Worm (Caenorhabditis elegans): Measurements from ENCODE around the gene ZK892.6.

The ZK892.6 gene

ce11 chrII:9982437-9982836 lies 2.5 kb upstream of the ZK892.6 start:
- TF ChIP-seq F13C5.2 (tag; optimal IDR thresholded peaks at IDR 0.05) = no peak

- TF ChIP-seq aly-1 (tag; optimal IDR thresholded peaks at IDR 0.05) = no peak
- no peak for TF ChIP-seq hmbx-1 (tag; optimal IDR thresholded peaks at IDR 0.05)
- no peak for TF ChIP-seq hnd-1 (tag; optimal IDR thresholded peaks at IDR 0.05)
- no peak for TF ChIP-seq ama-1 (optimal IDR thresholded peaks at IDR 0.05)
- no peak for TF ChIP-seq flt-1 (GFP tag; IDR thresholded peaks at IDR 0.05)
Observed at ce11 chrII:9981760-9982159, 1.8 kb upstream of the ZK892.6 start, which contains the start of gene sdz-38. Gene sdz-38 (minus strand): TSS chrII:9981860.

ce11 chrII:9976405-9976804 lies 3.5 kb downstream of the ZK892.6 start, which contains the start of gene R53.8:
Gene R53.8 (plus strand): TSS chrII:9976705.
- TF ChIP-seq ceh-36 (tag; optimal IDR thresholded peaks at IDR 0.05) (no peak), ceh-13 (GFP tag; optimal IDR thresholded peaks at IDR 0.05) (no peak), scrt-1 (GFP tag; IDR thresholded peaks at IDR 0.05) (no peak), B0310.2 (tag; optimal IDR thresholded peaks at IDR 0.05) (no peak), tra-4 (tag; optimal IDR thresholded peaks at IDR 0.05) (no peak), F13C5.2 (tag; optimal IDR thresholded peaks at IDR 0.05) (no peak)

- TF ChIP-seq scrt-1 (GFP tag; IDR thresholded peaks at IDR 0.05) (no peak), flt-1 (GFP tag; IDR thresholded peaks at IDR 0.05) (no peak), ceh-36 (tag; optimal IDR thresholded peaks at IDR 0.05) (no peak), sea-1 (GFP tag; conservative IDR thresholded peaks at IDR 0.05) (no peak), hmbx-1 (tag; optimal IDR thresholded peaks at IDR 0.05) (no peak), ama-1 (optimal IDR thresholded peaks at IDR 0.05) (no peak), tbx-37 (GFP tag; conservative IDR thresholded peaks at IDR 0.05) (no peak), hnd-1 (tag; optimal IDR thresholded peaks at IDR 0.05) (no peak), B0310.2 (tag; optimal IDR thresholded peaks at IDR 0.05) (no peak), ets-7 (tag; optimal IDR thresholded peaks at IDR 0.05) (no peak)
Observed at ce11 chrII:9974967-9975366, 5.0 kb downstream of the ZK892.6 start, which contains the start of gene aakg-5. Gene aakg-5 (minus strand): TSS chrII:9975125.

ce11 chrII:9974210-9974609 lies 5.7 kb downstream of the ZK892.6 start:
- TF ChIP-seq sea-1 (GFP tag; conservative IDR thresholded peaks at IDR 0.05) = no peak
- no peak for TF ChIP-seq tbx-11 (GFP tag; IDR thresholded peaks at IDR 0.05)
- TF ChIP-seq F13C5.2 (tag; optimal IDR thresholded peaks at IDR 0.05) = no peak
- no peak for TF ChIP-seq tra-4 (tag; optimal IDR thresholded peaks at IDR 0.05)
- no peak for TF ChIP-seq B0310.2 (tag; optimal IDR thresholded peaks at IDR 0.05)
- TF ChIP-seq hnd-1 (tag; optimal IDR thresholded peaks at IDR 0.05) = no peak
- no peak for TF ChIP-seq ceh-36 (tag; optimal IDR thresholded peaks at IDR 0.05)
- TF ChIP-seq scrt-1 (GFP tag; IDR thresholded peaks at IDR 0.05) = no peak
- TF ChIP-seq flt-1 (GFP tag; IDR thresholded peaks at IDR 0.05) = no peak
- TF ChIP-seq hmg-4 (GFP tag; optimal IDR thresholded peaks at IDR 0.05) = no peak
- TF ChIP-seq ceh-13 (GFP tag; optimal IDR thresholded peaks at IDR 0.05) = no peak
- no peak for TF ChIP-seq hmbx-1 (tag; optimal IDR thresholded peaks at IDR 0.05)
- no peak for TF ChIP-seq tbx-37 (GFP tag; conservative IDR thresholded peaks at IDR 0.05)
- no peak for TF ChIP-seq ama-1 (optimal IDR thresholded peaks at IDR 0.05)
- TF ChIP-seq ets-7 (tag; optimal IDR thresholded peaks at IDR 0.05) = no peak

ce11 chrII:9970438-9971092 lies 9.4 kb downstream of the ZK892.6 start, which contains the start of gene R53.5:
Gene R53.5 (minus strand): TSS chrII:9970488.
- TF ChIP-seq aly-1 (tag; optimal IDR thresholded peaks at IDR 0.05) = no peak
- TF ChIP-seq tbx-37 (GFP tag; conservative IDR thresholded peaks at IDR 0.05) = no peak
- TF ChIP-seq scrt-1 (GFP tag; IDR thresholded peaks at IDR 0.05) = no peak
- no peak for TF ChIP-seq B0310.2 (tag; optimal IDR thresholded peaks at IDR 0.05)
- no peak for TF ChIP-seq F13C5.2 (tag; optimal IDR thresholded peaks at IDR 0.05)
- no peak for TF ChIP-seq hnd-1 (tag; optimal IDR thresholded peaks at IDR 0.05)
- TF ChIP-seq ets-7 (tag; optimal IDR thresholded peaks at IDR 0.05) = no peak
- TF ChIP-seq flt-1 (GFP tag; IDR thresholded peaks at IDR 0.05) = no peak
- TF ChIP-seq sea-1 (GFP tag; conservative IDR thresholded peaks at IDR 0.05) = no peak
- no peak for TF ChIP-seq hmbx-1 (tag; optimal IDR thresholded peaks at IDR 0.05)
- TF ChIP-seq ceh-36 (tag; optimal IDR thresholded peaks at IDR 0.05) = no peak
- TF ChIP-seq tra-4 (tag; optimal IDR thresholded peaks at IDR 0.05) = no peak
- no peak for TF ChIP-seq tbx-11 (GFP tag; IDR thresholded peaks at IDR 0.05)

- 0 out of 2 replicates have a peak, but pooled peaks have one; percentile 33 for TF ChIP-seq pes-1 (GFP tag; IDR thresholded peaks at IDR 0.05)
- TF ChIP-seq B0310.2 (tag; optimal IDR thresholded peaks at IDR 0.05) = no peak
- TF ChIP-seq tbx-37 (GFP tag; conservative IDR thresholded peaks at IDR 0.05) = peak; percentile 57; the same call in 1 of the 2 replicates
Observed at ce11 chrII:9967999-9968706, 11.8 kb downstream of the ZK892.6 start, which contains the start of the genes R53.4 and psf-1. Gene R53.4 (minus strand): TSS chrII:9968049. Gene psf-1 (plus strand): TSS chrII:9968673.

- TF ChIP-seq pes-1 (GFP tag; IDR thresholded peaks at IDR 0.05) = no peak
- no peak for TF ChIP-seq ceh-36 (tag; optimal IDR thresholded peaks at IDR 0.05)
- no peak for TF ChIP-seq tbx-37 (GFP tag; conservative IDR thresholded peaks at IDR 0.05)
- no peak for TF ChIP-seq B0310.2 (tag; optimal IDR thresholded peaks at IDR 0.05)
- no peak for TF ChIP-seq aly-1 (tag; optimal IDR thresholded peaks at IDR 0.05)
- TF ChIP-seq ets-7 (tag; optimal IDR thresholded peaks at IDR 0.05) = no peak
- no peak for TF ChIP-seq ama-1 (optimal IDR thresholded peaks at IDR 0.05)
- no peak for TF ChIP-seq hmbx-1 (tag; optimal IDR thresholded peaks at IDR 0.05)
Observed at ce11 chrII:9966954-9967353, 13.0 kb downstream of the ZK892.6 start, which contains the start of gene dtmk-1. Gene dtmk-1 (minus strand): TSS chrII:9967099.
